Fruit fly (Drosophila melanogaster) whole organism, adult: Measurements from ENCODE around the gene CG6409.

ENCODE experiments used
- CG12768 ChIP-seq: fragments of 200-800 bp; sonication (Bioruptor generic); optimal IDR thresholded peaks from 2 replicates; lab custom pipeline; 2017; ENCODE audit warnings: missing biosample characterization, missing genetic modification characterization, mild to moderate bottlenecking, moderate library complexity, missing genetic modification reagents
- CG14711 ChIP-seq: fragments of 200-800 bp; sonication (Bioruptor generic); optimal IDR thresholded peaks from 2 replicates; lab custom pipeline; 2018; ENCODE audit warnings: missing biosample characterization, mild to moderate bottlenecking, missing genetic modification characterization, moderate library complexity
- CG33017 ChIP-seq: fragments of 200-800 bp; sonication (Bioruptor generic); optimal IDR thresholded peaks from 2 replicates; lab custom pipeline; 2018; ENCODE audit warnings: missing biosample characterization, mild to moderate bottlenecking, missing genetic modification characterization, moderate library complexity
- CG5204 ChIP-seq: fragments of 200-800 bp; sonication (Bioruptor generic); optimal IDR thresholded peaks from 2 replicates; lab custom pipeline; 2016; ENCODE audit warnings: missing biosample characterization, missing genetic modification characterization
- CG7045 ChIP-seq: fragments of 200-800 bp; sonication (Bioruptor generic); optimal IDR thresholded peaks from 2 replicates; lab custom pipeline; 2017; ENCODE audit warnings: missing biosample characterization, mild to moderate bottlenecking, missing genetic modification characterization
- CG7101 ChIP-seq: fragments of 200-800 bp; sonication (Bioruptor generic); optimal IDR thresholded peaks from 2 replicates; lab custom pipeline; 2018; ENCODE audit warnings: missing biosample characterization, mild to moderate bottlenecking, missing genetic modification characterization, moderate library complexity
- Hr96 ChIP-seq: fragments of 200-800 bp; sonication (Bioruptor generic); optimal IDR thresholded peaks from 2 replicates; lab custom pipeline; 2016; ENCODE audit warnings: missing biosample characterization, missing genetic modification characterization
- cnc ChIP-seq, 2 experiments: fragments of >200 bp; optimal IDR thresholded peaks; 2 replicates each; lab custom pipeline; 2017
- kay ChIP-seq: fragments of 200-800 bp; sonication (Bioruptor generic); peaks from one replicate; lab custom pipeline; 2016; ENCODE audit warnings: missing biosample characterization, missing genetic modification characterization, borderline replicate concordance
- ovo ChIP-seq: fragments of 200-800 bp; sonication (Bioruptor generic); optimal IDR thresholded peaks from 2 replicates; lab custom pipeline; 2016; ENCODE audit warnings: missing biosample characterization, missing genetic modification characterization
- tj ChIP-seq: fragments of 200-800 bp; sonication (Bioruptor generic); optimal IDR thresholded peaks from 3 replicates; lab custom pipeline; 2017; ENCODE audit warnings: missing biosample characterization, mild to moderate bottlenecking, missing genetic modification characterization, moderate library complexity

dm6 chr3L:10837869-10838783, 44.1 kb downstream of the CG6409 start:
- no peak for TF ChIP-seq ovo
- no peak for TF ChIP-seq CG14711
- TF ChIP-seq CG7045 (GFP tag; lab: Kevin White, UChicago), result no peak
- TF ChIP-seq CG33017 (tag; lab: Kevin White, UChicago), result no peak
- no peak for TF ChIP-seq CG7101 (tag; lab: Kevin White, UChicago)
- TF ChIP-seq CG12768, result no peak
- TF ChIP-seq Hr96 (GFP tag; lab: Kevin White, UChicago), result no peak
- TF ChIP-seq kay (GFP tag; lab: Kevin White, UChicago), result peak; percentile 55
- TF ChIP-seq tj (GFP tag; lab: Kevin White, UChicago), result no peak
- no peak for TF ChIP-seq CG5204 (GFP tag; lab: Kevin White, UChicago)
- no peak for TF ChIP-seq cnc (optimal IDR thresholded peaks at IDR 0.05; lab: Kevin White, UChicago)
